Fruit fly (Drosophila melanogaster) whole organism, embryonic: Measurements from ENCODE around the gene mbm.

Source experiments
- Adf1 ChIP-seq: fragments of 200-800 bp; sonication (Bioruptor generic); IDR thresholded peaks from 2 replicates; pipeline ENCODE4 v1.3.6; 2022; ENCODE audit warnings: missing biosample characterization, missing genetic modification characterization
- Atf3 ChIP-seq: fragments of 200-800 bp; sonication (Bioruptor generic); optimal IDR thresholded peaks from 3 replicates; lab custom pipeline; 2016; ENCODE audit warnings: missing biosample characterization, missing genetic modification characterization
- Atf6 ChIP-seq: fragments of 200-800 bp; sonication (Bioruptor generic); IDR thresholded peaks from 2 replicates; pipeline ENCODE4 v1.3.6; 2022; ENCODE audit warnings: missing biosample characterization, missing genetic modification characterization
- BEAF-32 ChIP-seq: fragments of 200-800 bp; sonication (Bioruptor generic); optimal IDR thresholded peaks from 3 replicates; lab custom pipeline; 2017; ENCODE audit warnings: missing biosample characterization, missing genetic modification characterization, mild to moderate bottlenecking, moderate library complexity, missing genetic modification reagents
- Bgb ChIP-seq: fragments of 200-800 bp; sonication (Bioruptor generic); IDR thresholded peaks from 2 replicates; pipeline ENCODE4 v1.3.6; 2022; ENCODE audit warnings: missing biosample characterization, missing genetic modification characterization; ENCODE audit not compliant: partially characterized antibody
- CG10959 ChIP-seq: fragments of 200-800 bp; sonication (Bioruptor generic); IDR thresholded peaks from 2 replicates; pipeline ENCODE4 v1.3.6; 2022; ENCODE audit warnings: missing biosample characterization, missing genetic modification characterization
- CG12071 ChIP-seq: fragments of 200-800 bp; sonication (Bioruptor generic); optimal IDR thresholded peaks from 3 replicates; lab custom pipeline; 2018; ENCODE audit warnings: missing biosample characterization, mild to moderate bottlenecking, missing genetic modification characterization
- CG12942 ChIP-seq: fragments of 200-800 bp; sonication (Bioruptor generic); optimal IDR thresholded peaks from 3 replicates; lab custom pipeline; 2016; ENCODE audit warnings: missing biosample characterization, missing genetic modification characterization
- CG16815 ChIP-seq: fragments of 200-800 bp; sonication (Bioruptor generic); optimal IDR thresholded peaks from 3 replicates; lab custom pipeline; 2017; ENCODE audit warnings: missing biosample characterization, mild to moderate bottlenecking, missing genetic modification characterization
- CG17912 ChIP-seq: fragments of 200-800 bp; sonication (Bioruptor generic); optimal IDR thresholded peaks from 2 replicates; lab custom pipeline; 2018; ENCODE audit warnings: missing biosample characterization, mild to moderate bottlenecking, missing genetic modification characterization
- CG18011 ChIP-seq: fragments of 200-800 bp; sonication (Bioruptor generic); optimal IDR thresholded peaks from 2 replicates; lab custom pipeline; 2017; ENCODE audit warnings: missing biosample characterization, missing genetic modification characterization, mild to moderate bottlenecking, moderate library complexity, missing genotype
- CG3407 ChIP-seq: fragments of 200-800 bp; sonication (Bioruptor generic); optimal IDR thresholded peaks from 2 replicates; lab custom pipeline; 2018; ENCODE audit warnings: missing biosample characterization, mild to moderate bottlenecking, missing genetic modification characterization
- CG4854 ChIP-seq: fragments of 200-800 bp; sonication (Bioruptor generic); optimal IDR thresholded peaks from 2 replicates; lab custom pipeline; 2016; ENCODE audit warnings: missing biosample characterization, missing genetic modification characterization, inconsistent platforms
- CG6272 ChIP-seq: fragments of 200-800 bp; sonication (Bioruptor generic); IDR thresholded peaks from 2 replicates; pipeline ENCODE4 v1.3.6; 2022; ENCODE audit warnings: missing biosample characterization, missing genetic modification characterization
- CG6854 ChIP-seq: fragments of 200-800 bp; sonication (Bioruptor generic); optimal IDR thresholded peaks from 3 replicates; lab custom pipeline; 2017; ENCODE audit warnings: missing biosample characterization, mild to moderate bottlenecking, missing genetic modification characterization
- CG9437 ChIP-seq: fragments of 200-800 bp; sonication (Bioruptor generic); optimal IDR thresholded peaks from 2 replicates; lab custom pipeline; 2018; ENCODE audit warnings: missing biosample characterization, mild to moderate bottlenecking, missing genetic modification characterization
- Dfd ChIP-seq, 2 experiments: fragments of >200 bp; optimal IDR thresholded peaks; 2 replicates each; lab custom pipeline; 2017; ENCODE audit warnings: missing biosample characterization in 2 of 2, missing genetic modification characterization in 2 of 2
- Dll ChIP-seq: fragments of 200-800 bp; sonication (Bioruptor generic); IDR thresholded peaks from 4 replicates; pipeline ENCODE4 v1.3.6; 2022; ENCODE audit warnings: missing biosample characterization, missing genetic modification characterization; ENCODE audit not compliant: partially characterized antibody
- Drgx ChIP-seq: fragments of 200-800 bp; sonication (Bioruptor generic); IDR thresholded peaks from 2 replicates; pipeline ENCODE4 v1.3.6; 2022; ENCODE audit warnings: missing biosample characterization, missing genetic modification characterization
- Elba2 ChIP-seq: fragments of 200-800 bp; sonication (Bioruptor generic); optimal IDR thresholded peaks from 3 replicates; lab custom pipeline; 2016; ENCODE audit warnings: missing biosample characterization, missing genetic modification characterization
- GATAe ChIP-seq: fragments of 200-800 bp; sonication (Bioruptor generic); conservative IDR thresholded peaks from 2 replicates; pipeline ENCODE4 v1.3.6; 2022; ENCODE audit warnings: missing biosample characterization, missing genetic modification characterization
- Gug ChIP-seq: fragments of 200-800 bp; sonication (Bioruptor generic); IDR thresholded peaks from 4 replicates; pipeline ENCODE4 v1.3.6; 2022; ENCODE audit warnings: missing biosample characterization, missing genetic modification characterization
- Hmr ChIP-seq: fragments of 200-800 bp; sonication (Bioruptor generic); optimal IDR thresholded peaks from 3 replicates; lab custom pipeline; 2017; ENCODE audit warnings: mild to moderate bottlenecking, missing biosample characterization, missing genetic modification reagents, missing genetic modification characterization
- Mrtf ChIP-seq: fragments of 200-800 bp; sonication (Bioruptor generic); IDR thresholded peaks from 3 replicates; pipeline ENCODE4 v1.3.6; 2022; ENCODE audit warnings: missing biosample characterization, missing genetic modification characterization
- NfI ChIP-seq: fragments of 200-800 bp; sonication (Bioruptor generic); optimal IDR thresholded peaks from 3 replicates; lab custom pipeline; 2018; ENCODE audit warnings: missing biosample characterization, mild to moderate bottlenecking, missing genetic modification characterization, moderate library complexity
- Sox102F ChIP-seq: fragments of 200-800 bp; sonication (Bioruptor generic); optimal IDR thresholded peaks from 2 replicates; lab custom pipeline; 2018; ENCODE audit warnings: missing biosample characterization, mild to moderate bottlenecking, missing genetic modification characterization, moderate library complexity
- Usf ChIP-seq: fragments of 200-800 bp; sonication (Bioruptor generic); optimal IDR thresholded peaks from 2 replicates; lab custom pipeline; 2017; ENCODE audit warnings: missing genotype, missing biosample characterization, missing genetic modification characterization
- Vsx1 ChIP-seq: fragments of 200-800 bp; sonication (Bioruptor generic); optimal IDR thresholded peaks from 2 replicates; lab custom pipeline; 2017; ENCODE audit warnings: missing biosample characterization, mild to moderate bottlenecking, missing genetic modification characterization, missing genetic modification reagents
- ab ChIP-seq: fragments of 200-800 bp; sonication (Bioruptor generic); optimal IDR thresholded peaks from 2 replicates; lab custom pipeline; 2016; ENCODE audit warnings: missing biosample characterization, missing genetic modification characterization
- bowl ChIP-seq: fragments of 200-800 bp; sonication (Bioruptor generic); IDR thresholded peaks from 2 replicates; pipeline ENCODE4 v1.3.6; 2022; ENCODE audit warnings: missing biosample characterization, missing genetic modification characterization
- crc ChIP-seq: fragments of 200-800 bp; sonication (Bioruptor generic); optimal IDR thresholded peaks from 2 replicates; lab custom pipeline; 2016; ENCODE audit warnings: missing biosample characterization, missing genetic modification characterization
- crp ChIP-seq, 2 experiments: fragments of 200-800 bp; sonication (Bioruptor generic); optimal IDR thresholded peaks; 2 replicates in 1 of 2; 3 replicates in 1 of 2; lab custom pipeline; 2017; ENCODE audit warnings: missing biosample characterization in 2 of 2, missing genetic modification characterization in 2 of 2, mild to moderate bottlenecking in 1 of 2, moderate library complexity in 1 of 2
- disco-r ChIP-seq: fragments of 200-800 bp; sonication (Bioruptor generic); optimal IDR thresholded peaks from 2 replicates; lab custom pipeline; 2016; ENCODE audit warnings: missing biosample characterization, missing genetic modification characterization
- en ChIP-seq: fragments of 200-800 bp; sonication (Bioruptor generic); optimal IDR thresholded peaks from 2 replicates; lab custom pipeline; 2016; ENCODE audit warnings: missing biosample characterization, missing genetic modification characterization
- gt ChIP-seq: fragments of 200-800 bp; sonication (Bioruptor generic); IDR thresholded peaks from 2 replicates; pipeline ENCODE4 v1.3.6; 2022; ENCODE audit warnings: missing biosample characterization, missing genetic modification characterization
- hbn ChIP-seq: fragments of 200-800 bp; sonication (Bioruptor generic); IDR thresholded peaks from 2 replicates; pipeline ENCODE4 v1.3.6; 2022; ENCODE audit warnings: missing biosample characterization, missing genetic modification characterization; ENCODE audit not compliant: partially characterized antibody
- kay ChIP-seq: fragments of 200-800 bp; sonication (Bioruptor generic); optimal IDR thresholded peaks from 2 replicates; lab custom pipeline; 2016; ENCODE audit warnings: missing biosample characterization, missing genetic modification characterization
- lola ChIP-seq, 3 experiments: fragments of >200 bp in 2 of 3; fragments of 200-800 bp in 1 of 3; sonication (Bioruptor generic) in 1 of 3; optimal IDR thresholded peaks; 2 replicates each; lab custom pipeline; 2017 to 2019; ENCODE audit warnings: missing biosample characterization in 3 of 3, missing genetic modification characterization in 3 of 3, mild to moderate bottlenecking in 1 of 3, moderate library complexity in 1 of 3
- lov ChIP-seq, 2 experiments: fragments of 200-800 bp in 1 of 2; fragments of >200 bp in 1 of 2; sonication (Bioruptor generic) in 1 of 2; IDR thresholded peaks in 1 of 2; optimal IDR thresholded peaks in 1 of 2; 2 replicates in 1 of 2; 3 replicates in 1 of 2; pipeline versions ENCODE4 v1.3.6 to Lab custom; 2017 to 2022; ENCODE audit warnings: missing biosample characterization in 1 of 2, missing genetic modification characterization in 1 of 2
- maf-S ChIP-seq: fragments of 200-800 bp; sonication (Bioruptor generic); optimal IDR thresholded peaks from 2 replicates; lab custom pipeline; 2016; ENCODE audit warnings: missing biosample characterization, missing genetic modification characterization
- mld ChIP-seq: fragments of 200-800 bp; sonication (Bioruptor generic); IDR thresholded peaks from 3 replicates; pipeline ENCODE4 v1.3.6; 2022; ENCODE audit warnings: missing biosample characterization, missing genetic modification characterization; ENCODE audit not compliant: partially characterized antibody
- p53 ChIP-seq: fragments of 200-800 bp; sonication (Bioruptor generic); optimal IDR thresholded peaks from 2 replicates; lab custom pipeline; 2016; ENCODE audit warnings: missing biosample characterization, missing genetic modification characterization
- pan ChIP-seq, 4 experiments: fragments of >200 bp in 3 of 4; fragments of 200-800 bp in 1 of 4; sonication (Bioruptor generic) in 1 of 4; optimal IDR thresholded peaks in 3 of 4; IDR thresholded peaks in 1 of 4; 2 replicates each; pipeline versions ENCODE4 v1.3.6 to Lab custom; 2017 to 2022; ENCODE audit warnings: missing biosample characterization in 2 of 4, missing genetic modification characterization in 2 of 4, mixed read lengths in 1 of 4
- pfk ChIP-seq: fragments of 200-800 bp; sonication (Bioruptor generic); optimal IDR thresholded peaks from 2 replicates; lab custom pipeline; 2018; ENCODE audit warnings: missing biosample characterization, mild to moderate bottlenecking, missing genetic modification characterization, moderate library complexity
- pho ChIP-seq: fragments of 200-800 bp; sonication (Bioruptor generic); optimal IDR thresholded peaks from 2 replicates; lab custom pipeline; 2016; ENCODE audit warnings: missing biosample characterization, missing genetic modification characterization
- pita ChIP-seq: fragments of 200-800 bp; sonication (Bioruptor generic); optimal IDR thresholded peaks from 2 replicates; lab custom pipeline; 2017; ENCODE audit warnings: missing biosample characterization, mild to moderate bottlenecking, missing genetic modification characterization

Gene mbm

DNA sequence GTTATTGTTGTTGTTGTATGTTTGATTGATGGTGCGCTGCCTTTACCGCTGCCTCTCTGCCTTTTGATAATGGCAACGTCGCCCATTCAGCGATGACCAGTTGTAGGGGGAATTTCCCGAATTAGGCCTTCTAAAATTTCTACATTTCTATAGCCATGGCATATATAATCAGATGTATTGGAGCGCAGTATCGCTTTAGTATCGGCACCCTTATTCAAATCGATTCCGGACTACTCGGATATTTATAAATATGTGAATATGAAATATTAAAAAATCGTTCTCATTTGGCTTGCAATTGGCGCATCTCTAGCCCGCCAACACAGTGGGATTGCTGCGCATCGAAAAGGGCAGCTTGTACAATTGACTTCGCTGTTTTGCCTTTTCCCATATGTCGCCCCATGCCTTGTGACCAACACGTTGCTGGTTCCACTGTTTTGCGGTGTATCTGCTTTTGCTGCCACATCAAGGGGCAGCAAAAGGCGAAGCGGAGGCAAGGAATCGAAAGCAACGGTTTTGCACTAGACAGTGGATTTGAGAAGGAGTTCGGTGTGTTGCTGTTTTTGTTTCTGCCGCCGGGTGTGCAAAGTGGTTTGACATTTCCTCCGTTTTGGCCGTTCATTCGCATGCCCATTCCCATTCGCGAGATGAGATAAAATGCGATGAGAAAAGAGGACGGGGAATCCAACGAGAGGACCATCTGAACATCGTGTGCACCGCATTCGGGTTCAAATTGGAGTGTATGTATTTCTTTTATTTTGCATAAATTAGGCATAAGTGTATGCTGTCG, 48.7 kb downstream of the mbm start (continued):
- no peak for TF ChIP-seq gt (GFP tag; lab: Robert Waterston, UW)
- no peak for TF ChIP-seq maf-S (GFP tag; lab: Kevin White, UChicago)
- no peak for TF ChIP-seq mld
- TF ChIP-seq bowl (GFP tag; lab: Robert Waterston, UW), result 0 out of 2 replicates have a peak, but pooled peaks have one; percentile 9
- TF ChIP-seq crc (GFP tag; lab: Kevin White, UChicago), result peak; percentile 1
- no peak for TF ChIP-seq CG18011 (GFP tag; lab: Kevin White, UChicago)
- no peak for TF ChIP-seq ab (GFP tag; lab: Kevin White, UChicago)
- TF ChIP-seq Hmr, result peak; percentile 71
- peak; percentile 66 for TF ChIP-seq NfI (GFP tag; lab: Kevin White, UChicago)
- peak; percentile 55; the same call in 1 of the 3 replicates for TF ChIP-seq Mrtf (GFP tag; lab: Robert Waterston, UW)
- no peak for TF ChIP-seq pfk (GFP tag; lab: Kevin White, UChicago)
- no peak for TF ChIP-seq Usf (GFP tag; lab: Kevin White, UChicago)
- no peak for TF ChIP-seq en (GFP tag; lab: Kevin White, UChicago)
- no peak for TF ChIP-seq crp (GFP tag; optimal IDR thresholded peaks at IDR 0.05; lab: Kevin White, UChicago)
- TF ChIP-seq CG12071, result no peak
- TF ChIP-seq Atf3 (GFP tag; lab: Kevin White, UChicago), result no peak
- TF ChIP-seq CG9437 (GFP tag; lab: Kevin White, UChicago), result peak; percentile 14
- peak; percentile 51 for TF ChIP-seq Adf1 (GFP tag; lab: Robert Waterston, UW)
- TF ChIP-seq CG6272 (GFP tag; lab: Robert Waterston, UW), result peak; percentile 37; the same call in 1 of the 2 replicates
- TF ChIP-seq p53, result no peak
- peak; percentile 27 for TF ChIP-seq CG4854
- TF ChIP-seq Gug (GFP tag; lab: Robert Waterston, UW), result peak; percentile 82
- peak; percentile 67 for TF ChIP-seq Drgx
- TF ChIP-seq CG10959 (GFP tag; lab: Robert Waterston, UW), result 0 out of 2 replicates have a peak, but pooled peaks have one; percentile 21
- no peak for TF ChIP-seq lov (optimal IDR thresholded peaks at IDR 0.05; lab: Kevin White, UChicago)
- TF ChIP-seq lov (GFP tag; IDR thresholded peaks at IDR 0.05; lab: Robert Waterston, UW), result no peak
- no peak for TF ChIP-seq Elba2 (GFP tag; lab: Kevin White, UChicago)
- TF ChIP-seq CG6854 (GFP tag; lab: Kevin White, UChicago), result peak; percentile 37
- TF ChIP-seq GATAe (GFP tag; lab: Robert Waterston, UW), result no peak
- TF ChIP-seq kay (GFP tag; lab: Kevin White, UChicago), result peak; percentile 54
- TF ChIP-seq pita (GFP tag; lab: Kevin White, UChicago), result no peak
- TF ChIP-seq Sox102F, result no peak
- TF ChIP-seq lola (GFP tag; optimal IDR thresholded peaks at IDR 0.05; lab: Kevin White, UChicago), result peak in 1 of 3 experiments; percentile 42
- no peak for TF ChIP-seq Dfd (GFP tag; optimal IDR thresholded peaks at IDR 0.05; lab: Kevin White, UChicago)
- TF ChIP-seq Atf6 (GFP tag; lab: Robert Waterston, UW), result peak; percentile 64; the same call in 1 of the 2 replicates
- TF ChIP-seq CG17912 (GFP tag; lab: Kevin White, UChicago), result no peak
- no peak for TF ChIP-seq Dll (GFP tag; lab: Robert Waterston, UW)
- TF ChIP-seq CG3407 (GFP tag; lab: Kevin White, UChicago), result peak; percentile 66
- peak; percentile 19 for TF ChIP-seq CG16815
- TF ChIP-seq Vsx1 (GFP tag; lab: Kevin White, UChicago), result no peak
- TF ChIP-seq CG12942 (GFP tag; lab: Kevin White, UChicago), result peak; percentile 25
- no peak for TF ChIP-seq pan (optimal IDR thresholded peaks at IDR 0.05; lab: Kevin White, UChicago)
- TF ChIP-seq pan (GFP tag; optimal IDR thresholded peaks at IDR 0.05 in 1 of 2, IDR thresholded peaks at IDR 0.05 in 1 of 2), result peak in 1 of 2 experiments; percentile 57
- TF ChIP-seq Bgb, result no peak
- TF ChIP-seq pho (GFP tag; lab: Kevin White, UChicago), result peak; percentile 33
- no peak for TF ChIP-seq disco-r (GFP tag; lab: Kevin White, UChicago)
- TF ChIP-seq hbn (GFP tag; lab: Robert Waterston, UW), result no peak
- peak; percentile 25 for TF ChIP-seq BEAF-32
